Fruit fly (Drosophila melanogaster) whole organism, wandering third instar larva: ENCODE data around the gene CG8993.
A peak's percentile ranks its signal among the peaks of the same experiment; 100 is the strongest.

ENCODE experiments used
- Abd-B ChIP-seq: fragments of >200 bp; optimal IDR thresholded peaks from 2 replicates; lab custom pipeline; 2017; ENCODE audit warnings: missing biosample characterization, missing genetic modification characterization
- CG32264 ChIP-seq: fragments of 200-800 bp; sonication (Bioruptor generic); optimal IDR thresholded peaks from 2 replicates; lab custom pipeline; 2016; ENCODE audit warnings: missing biosample characterization, missing genetic modification characterization
- CG9705 ChIP-seq: fragments of 200-800 bp; sonication (Bioruptor generic); optimal IDR thresholded peaks from 2 replicates; lab custom pipeline; 2018; ENCODE audit warnings: missing biosample characterization, mild to moderate bottlenecking, missing genetic modification characterization
- CrebA ChIP-seq: fragments of 200-800 bp; sonication (Bioruptor generic); optimal IDR thresholded peaks from 2 replicates; lab custom pipeline; 2016; ENCODE audit warnings: missing biosample characterization, mild to moderate bottlenecking, missing genetic modification characterization, borderline replicate concordance
- Dfd ChIP-seq: fragments of >200 bp; optimal IDR thresholded peaks from 2 replicates; lab custom pipeline; 2017; ENCODE audit warnings: missing biosample characterization, missing genetic modification characterization
- Dif ChIP-seq: fragments of 200-275, 200-300 bp; sonication (Bioruptor generic); optimal IDR thresholded peaks from 2 replicates; lab custom pipeline; 2018; ENCODE audit warnings: missing biosample characterization, missing genetic modification characterization; ENCODE audit not compliant: partially characterized antibody
- GATAd ChIP-seq: sonication (Bioruptor generic); optimal IDR thresholded peaks from 2 replicates; lab custom pipeline; 2016; ENCODE audit warnings: missing biosample characterization, missing genetic modification characterization
- HLH106 ChIP-seq: fragments of 200-800 bp; optimal IDR thresholded peaks from 3 replicates; lab custom pipeline; 2019; ENCODE audit warnings: missing biosample characterization, mild to moderate bottlenecking, missing genetic modification characterization, moderate library complexity
- Hnf4 ChIP-seq: fragments of 200-800 bp; sonication (Bioruptor generic); optimal IDR thresholded peaks from 2 replicates; lab custom pipeline; 2016; ENCODE audit warnings: missing biosample characterization, mild to moderate bottlenecking, missing genetic modification characterization
- Hr78 ChIP-seq: fragments of >200 bp; optimal IDR thresholded peaks from 2 replicates; lab custom pipeline; 2017; ENCODE audit warnings: missing biosample characterization, missing genetic modification characterization
- Hr83 ChIP-seq: fragments of 200-300 bp; sonication (Bioruptor generic); optimal IDR thresholded peaks from 2 replicates; lab custom pipeline; 2016; ENCODE audit warnings: missing biosample characterization, mild to moderate bottlenecking, missing genetic modification characterization, moderate library complexity; ENCODE audit not compliant: poor library complexity, severe bottlenecking
- Jra ChIP-seq: sonication (Bioruptor generic); optimal IDR thresholded peaks from 2 replicates; lab custom pipeline; 2016; ENCODE audit warnings: missing biosample characterization, missing genetic modification characterization
- Mio ChIP-seq: sonication (Bioruptor generic); optimal IDR thresholded peaks from 2 replicates; lab custom pipeline; 2016; ENCODE audit warnings: missing biosample characterization, missing genetic modification characterization
- Myc ChIP-seq: fragments of >200 bp; optimal IDR thresholded peaks from 2 replicates; lab custom pipeline; 2017
- N ChIP-seq: fragments of >200 bp; optimal IDR thresholded peaks from 2 replicates; lab custom pipeline; 2018; ENCODE audit warnings: missing biosample characterization, missing external identifiers, missing genetic modification characterization
- OdsH ChIP-seq: fragments of 200-800 bp; sonication (Bioruptor generic); optimal IDR thresholded peaks from 2 replicates; lab custom pipeline; 2016; ENCODE audit warnings: missing biosample characterization, mild to moderate bottlenecking, missing genetic modification characterization
- Rel ChIP-seq, 2 experiments: fragments of 200-800 bp; sonication (Bioruptor generic) in 1 of 2; optimal IDR thresholded peaks; 2 replicates in 1 of 2; 3 replicates in 1 of 2; lab custom pipeline; 2016 to 2019; ENCODE audit warnings: mild to moderate bottlenecking in 2 of 2, missing biosample characterization in 2 of 2, missing genetic modification characterization in 2 of 2, moderate library complexity in 1 of 2
- Sp1 ChIP-seq: fragments of 200-800 bp; sonication (Bioruptor generic); optimal IDR thresholded peaks from 3 replicates; lab custom pipeline; 2019; ENCODE audit warnings: missing biosample characterization, mild to moderate bottlenecking, missing genetic modification characterization, moderate library complexity
- Vsx2 ChIP-seq: fragments of 200-300, 225-300 bp; sonication (Bioruptor generic); optimal IDR thresholded peaks from 2 replicates; lab custom pipeline; 2018; ENCODE audit warnings: missing biosample characterization, missing genetic modification characterization; ENCODE audit not compliant: partially characterized antibody
- br ChIP-seq: fragments of 200-800 bp; sonication (Bioruptor generic); optimal IDR thresholded peaks from 2 replicates; lab custom pipeline; 2016; ENCODE audit warnings: missing biosample characterization, missing genetic modification characterization
- brk ChIP-seq: fragments of 200-800 bp; sonication (Bioruptor generic); optimal IDR thresholded peaks from 2 replicates; lab custom pipeline; 2016; ENCODE audit warnings: missing biosample characterization, mild to moderate bottlenecking, missing genetic modification characterization
- dl ChIP-seq, 2 experiments: fragments of 175-275, 200-275 bp in 1 of 2; fragments of 200-275 bp in 1 of 2; sonication (Bioruptor generic); optimal IDR thresholded peaks; lab custom pipeline; 2018; ENCODE audit warnings: mild to moderate bottlenecking in 2 of 2, missing biosample characterization in 2 of 2, missing genetic modification characterization in 2 of 2, moderate library complexity in 2 of 2; ENCODE audit not compliant: partially characterized antibody in 2 of 2, insufficient read depth in 1 of 2
- dmrt93B ChIP-seq: fragments of 200-800 bp; sonication (Bioruptor generic); optimal IDR thresholded peaks from 2 replicates; lab custom pipeline; 2018; ENCODE audit warnings: missing biosample characterization, mild to moderate bottlenecking, missing genetic modification characterization
- dsf ChIP-seq: sonication (Bioruptor generic); optimal IDR thresholded peaks from 2 replicates; lab custom pipeline; 2016; ENCODE audit warnings: missing biosample characterization, missing genetic modification characterization, borderline replicate concordance
- ey ChIP-seq: fragments of 200-800 bp; sonication (Bioruptor generic); optimal IDR thresholded peaks from 2 replicates; lab custom pipeline; 2016; ENCODE audit warnings: missing biosample characterization, missing genetic modification characterization
- foxo ChIP-seq, 2 experiments: fragments of 200-800 bp; sonication (Bioruptor generic); optimal IDR thresholded peaks; 2 replicates in 1 of 2; 3 replicates in 1 of 2; lab custom pipeline; 2016 to 2017; ENCODE audit warnings: missing biosample characterization in 2 of 2, missing genetic modification characterization in 2 of 2
- fru ChIP-seq: fragments of 200-800 bp; sonication (Bioruptor generic); optimal IDR thresholded peaks from 3 replicates; lab custom pipeline; 2016; ENCODE audit warnings: missing biosample characterization, mild to moderate bottlenecking, missing genetic modification characterization
- h ChIP-seq: fragments of 200-800 bp; sonication (Bioruptor generic); optimal IDR thresholded peaks from 3 replicates; lab custom pipeline; 2016; ENCODE audit warnings: missing biosample characterization, mild to moderate bottlenecking, missing genetic modification characterization
- jim ChIP-seq: fragments of 175-275, 200-325 bp; sonication (Bioruptor generic); optimal IDR thresholded peaks from 2 replicates; lab custom pipeline; 2016; ENCODE audit warnings: missing biosample characterization, mild to moderate bottlenecking, missing genetic modification characterization
- lola ChIP-seq: fragments of >200 bp; optimal IDR thresholded peaks from 2 replicates; lab custom pipeline; 2017; ENCODE audit warnings: missing biosample characterization, missing genetic modification characterization
- pan ChIP-seq: fragments of >200 bp; optimal IDR thresholded peaks from 2 replicates; lab custom pipeline; 2017
- psq ChIP-seq: fragments of 200-800 bp; sonication (Bioruptor generic); optimal IDR thresholded peaks from 3 replicates; lab custom pipeline; 2017; ENCODE audit warnings: missing biosample characterization, mild to moderate bottlenecking, missing genetic modification characterization, moderate library complexity
- rgr ChIP-seq: fragments of 200-800 bp; sonication (Bioruptor generic); optimal IDR thresholded peaks from 3 replicates; lab custom pipeline; 2016; ENCODE audit warnings: missing biosample characterization, mild to moderate bottlenecking, missing genetic modification characterization
- sage ChIP-seq: fragments of 200-800 bp; sonication (Bioruptor generic); optimal IDR thresholded peaks from 2 replicates; lab custom pipeline; 2016; ENCODE audit warnings: missing biosample characterization, mild to moderate bottlenecking, missing genetic modification characterization
- sv ChIP-seq: fragments of 200-800 bp; sonication (Bioruptor generic); optimal IDR thresholded peaks from 3 replicates; lab custom pipeline; 2016; ENCODE audit warnings: missing biosample characterization, missing genetic modification characterization
- tai ChIP-seq: sonication (Bioruptor generic); optimal IDR thresholded peaks from 2 replicates; lab custom pipeline; 2016; ENCODE audit warnings: missing biosample characterization, missing genetic modification characterization
- usp ChIP-seq: fragments of >200 bp; optimal IDR thresholded peaks from 2 replicates; lab custom pipeline; 2017; ENCODE audit warnings: missing biosample characterization, missing genetic modification characterization
- woc ChIP-seq: sonication (Bioruptor generic); optimal IDR thresholded peaks from 2 replicates; lab custom pipeline; 2016; ENCODE audit warnings: missing biosample characterization, mild to moderate bottlenecking, missing genetic modification characterization

The CG8993 gene

dm6 chr3L:2410869-2411268 is 38.9 kb downstream of the CG8993 start:
- TF ChIP-seq OdsH, result peak; percentile 15
- no peak for TF ChIP-seq brk (GFP tag; lab: Kevin White, UChicago)
- no peak for TF ChIP-seq dl (GFP tag; optimal IDR thresholded peaks at IDR 0.05; lab: Kevin White, UChicago; ENCODE audit: insufficient read depth in 1 of 2, partially characterized antibody in 2 of 2)
- TF ChIP-seq CG9705 (GFP tag; lab: Kevin White, UChicago), result no peak
- no peak for TF ChIP-seq pan (lab: Kevin White, UChicago)
- TF ChIP-seq h (GFP tag; lab: Kevin White, UChicago), result peak; percentile 51
- peak in 1 of 2 experiments; percentile 31 for TF ChIP-seq foxo (GFP tag; optimal IDR thresholded peaks at IDR 0.05; lab: Kevin White, UChicago)
- no peak for TF ChIP-seq Mio (GFP tag; lab: Kevin White, UChicago)
- no peak for TF ChIP-seq sage

DNA sequence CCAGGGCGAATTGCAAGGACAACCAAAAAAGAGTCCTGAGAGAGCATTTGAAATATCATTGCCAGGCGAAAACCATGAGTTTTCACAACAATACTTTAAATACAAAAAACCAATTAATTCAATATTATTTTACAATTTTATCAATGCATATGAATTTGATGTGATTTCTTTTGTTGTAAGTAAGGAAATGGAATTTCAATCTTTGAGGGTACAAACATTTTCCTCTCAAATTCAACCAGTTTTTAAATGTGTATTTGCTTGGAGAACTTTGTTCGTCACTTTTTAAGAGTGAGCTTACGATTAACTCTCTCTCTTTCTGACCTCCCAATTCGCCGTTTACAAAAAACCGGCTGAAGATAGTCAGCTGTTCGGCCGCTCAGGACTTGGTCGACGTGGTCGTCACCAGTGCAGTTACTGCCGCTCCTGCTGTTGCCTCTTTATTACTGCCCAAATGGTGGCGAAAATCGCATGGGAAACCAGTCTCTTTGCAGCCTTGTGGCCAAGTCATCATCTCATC is 39.6 kb downstream of the CG8993 start:
- no peak for TF ChIP-seq tai (GFP tag; lab: Kevin White, UChicago)
- no peak for TF ChIP-seq Rel (GFP tag; optimal IDR thresholded peaks at IDR 0.05; lab: Kevin White, UChicago)
- no peak for TF ChIP-seq Rel (tag; optimal IDR thresholded peaks at IDR 0.05; lab: Kevin White, UChicago)
- TF ChIP-seq pan (lab: Kevin White, UChicago), result no peak
- no peak for TF ChIP-seq GATAd (GFP tag; lab: Kevin White, UChicago)
- TF ChIP-seq Sp1, result peak; percentile 66
- no peak for TF ChIP-seq CG9705 (GFP tag; lab: Kevin White, UChicago)
- no peak for TF ChIP-seq CG32264 (GFP tag; lab: Kevin White, UChicago)
- no peak for TF ChIP-seq Jra (GFP tag; lab: Kevin White, UChicago)
- no peak for TF ChIP-seq Hr78
- TF ChIP-seq h (GFP tag; lab: Kevin White, UChicago), result peak; percentile 90
- peak; percentile 56 for TF ChIP-seq woc (GFP tag; lab: Kevin White, UChicago)
- no peak for TF ChIP-seq dsf
- TF ChIP-seq usp (GFP tag; lab: Kevin White, UChicago), result no peak
- peak; percentile 52 for TF ChIP-seq ey
- TF ChIP-seq HLH106 (tag; lab: Kevin White, UChicago), result peak; percentile 61
- TF ChIP-seq Hnf4 (GFP tag; lab: Kevin White, UChicago), result peak; percentile 17
- peak; percentile 17 for TF ChIP-seq dmrt93B (GFP tag; lab: Kevin White, UChicago)
- TF ChIP-seq Dif (GFP tag; lab: Kevin White, UChicago), result no peak
- TF ChIP-seq Myc (lab: Kevin White, UChicago), result no peak
- peak; percentile 45 for TF ChIP-seq sage
- TF ChIP-seq OdsH, result peak; percentile 74
- TF ChIP-seq foxo (GFP tag; optimal IDR thresholded peaks at IDR 0.05; lab: Kevin White, UChicago), result peak in 1 of 2 experiments; percentile 79
- no peak for TF ChIP-seq jim
- TF ChIP-seq brk (GFP tag; lab: Kevin White, UChicago), result peak; percentile 67
- no peak for TF ChIP-seq Abd-B (GFP tag; lab: Kevin White, UChicago)
- TF ChIP-seq sv (GFP tag; lab: Kevin White, UChicago), result no peak
- TF ChIP-seq rgr (GFP tag; lab: Kevin White, UChicago), result peak; percentile 71
- peak in 1 of 2 experiments; percentile 54 for TF ChIP-seq dl (GFP tag; optimal IDR thresholded peaks at IDR 0.05; lab: Kevin White, UChicago; ENCODE audit: insufficient read depth in 1 of 2, partially characterized antibody in 2 of 2)
- peak; percentile 99 for TF ChIP-seq fru
- TF ChIP-seq Vsx2 (GFP tag; lab: Kevin White, UChicago), result no peak
- no peak for TF ChIP-seq N (GFP tag; lab: Kevin White, UChicago)
- TF ChIP-seq lola (GFP tag; lab: Kevin White, UChicago), result no peak
- peak; percentile 57 for TF ChIP-seq psq (GFP tag; lab: Kevin White, UChicago)
- no peak for TF ChIP-seq Dfd (GFP tag; lab: Kevin White, UChicago)
- no peak for TF ChIP-seq CrebA
- no peak for TF ChIP-seq Hr83
- peak; percentile 45 for TF ChIP-seq br
- TF ChIP-seq Mio (GFP tag; lab: Kevin White, UChicago), result no peak
